Fruit fly (Drosophila melanogaster) whole organism, embryonic: ENCODE results near the gene Syt14.

Experiments
- CG11560 ChIP-seq: fragments of 200-800 bp; sonication (Bioruptor generic); IDR thresholded peaks from 3 replicates; pipeline ENCODE4 v1.3.6; 2022; ENCODE audit warnings: missing biosample characterization, missing genetic modification characterization
- CTCF ChIP-seq: fragments of 200-800 bp; sonication (Bioruptor generic); optimal IDR thresholded peaks from 2 replicates; lab custom pipeline; 2017; ENCODE audit warnings: missing biosample characterization, mild to moderate bottlenecking, missing genetic modification characterization, moderate library complexity
- chinmo ChIP-seq: fragments of 200-800 bp; sonication (Bioruptor generic); IDR thresholded peaks from 4 replicates; pipeline ENCODE4 v1.3.6; 2022; ENCODE audit warnings: missing biosample characterization, missing genetic modification characterization; ENCODE audit not compliant: partially characterized antibody
- dan ChIP-seq: fragments of 200-800 bp; sonication (Bioruptor generic); IDR thresholded peaks from 2 replicates; pipeline ENCODE4 v1.3.6; 2022; ENCODE audit warnings: missing biosample characterization, missing genetic modification characterization
- eve ChIP-seq, 2 experiments: fragments of >200 bp; optimal IDR thresholded peaks; 2 replicates each; lab custom pipeline; 2017; ENCODE audit warnings: missing biosample characterization in 2 of 2, missing genetic modification characterization in 2 of 2

dm6 chr3R:4362010-4362409 is 43.1 kb upstream of the Syt14 start:
- TF ChIP-seq chinmo (no peak), eve (GFP tag; optimal IDR thresholded peaks at IDR 0.05; lab: Kevin White, UChicago) (no peak), dan (GFP tag; lab: Robert Waterston, UW) (no peak), CG11560 (no peak), CTCF (no peak)
